Worm (Caenorhabditis elegans) whole organism, young adult: ENCODE measurements around the gene B0416.10.

Experiments used
- B0336.3 ChIP-seq: fragments of 200-800 bp; sonication (Bioruptor generic); IDR thresholded peaks from 2 replicates; pipeline ENCODE4 v1.3.6; 2022; ENCODE audit warnings: missing genetic modification characterization, missing compliant biosample characterization
- F39B2.1 ChIP-seq: fragments of 200-800 bp; sonication (Bioruptor generic); IDR thresholded peaks from 2 replicates; pipeline ENCODE4 v1.3.6; 2022; ENCODE audit warnings: missing genetic modification reagents, missing genetic modification characterization, missing compliant biosample characterization
- T07F8.4 ChIP-seq: sonication (generic microtip); optimal IDR thresholded peaks from 2 replicates; lab custom pipeline; 2016; ENCODE audit warnings: mild to moderate bottlenecking, missing genetic modification characterization, moderate library complexity, missing compliant biosample characterization
- Y79H2A.3 ChIP-seq: fragments of 200-800 bp; sonication (Bioruptor generic); conservative IDR thresholded peaks from 2 replicates; pipeline ENCODE4 v1.3.6; 2022; ENCODE audit warnings: missing genetic modification reagents, missing genetic modification characterization, missing compliant biosample characterization
- bed-1 ChIP-seq: fragments of 200-800 bp; sonication (Bioruptor generic); IDR thresholded peaks from 2 replicates; pipeline ENCODE4 v1.3.6; 2022; ENCODE audit warnings: missing genetic modification reagents, missing genetic modification characterization, missing compliant biosample characterization
- lsy-27 ChIP-seq: sonication (generic microtip); optimal IDR thresholded peaks from 2 replicates; lab custom pipeline; 2017; ENCODE audit warnings: missing genetic modification characterization, mild to moderate bottlenecking, missing compliant biosample characterization, antibody characterized with exemption, missing genotype, borderline replicate concordance; ENCODE audit not compliant: insufficient read depth
- nfya-1 ChIP-seq: sonication (generic microtip); optimal IDR thresholded peaks from 2 replicates; lab custom pipeline; 2017; ENCODE audit warnings: antibody characterized with exemption, missing compliant biosample characterization, missing genetic modification characterization, borderline replicate concordance; ENCODE audit not compliant: insufficient read depth
- pha-4 ChIP-seq: fragments of 150-350 bp; sonication (generic microtip); optimal IDR thresholded peaks from 2 replicates; lab custom pipeline; 2014; ENCODE audit warnings: missing biosample characterization, missing genetic modification reagents, missing genetic modification characterization
- snpc-4 ChIP-seq, 5 experiments: fragments of 150-350 bp in 1 of 5; sonication (generic microtip) in 4 of 5; optimal IDR thresholded peaks; 2 replicates each; lab custom pipeline; 2014 to 2018; ENCODE audit warnings: missing genetic modification characterization in 5 of 5, missing biosample characterization in 3 of 5, antibody characterized with exemption in 2 of 5, mild to moderate bottlenecking in 2 of 5, missing compliant biosample characterization in 2 of 5, missing genotype in 2 of 5, moderate library complexity in 2 of 5, missing genetic modification reagents in 1 of 5
- unc-62 ChIP-seq: fragments of 150-350 bp; optimal IDR thresholded peaks from 2 replicates; lab custom pipeline; 2014; ENCODE audit warnings: missing biosample characterization, missing genetic modification reagents, missing genetic modification characterization

DNA sequence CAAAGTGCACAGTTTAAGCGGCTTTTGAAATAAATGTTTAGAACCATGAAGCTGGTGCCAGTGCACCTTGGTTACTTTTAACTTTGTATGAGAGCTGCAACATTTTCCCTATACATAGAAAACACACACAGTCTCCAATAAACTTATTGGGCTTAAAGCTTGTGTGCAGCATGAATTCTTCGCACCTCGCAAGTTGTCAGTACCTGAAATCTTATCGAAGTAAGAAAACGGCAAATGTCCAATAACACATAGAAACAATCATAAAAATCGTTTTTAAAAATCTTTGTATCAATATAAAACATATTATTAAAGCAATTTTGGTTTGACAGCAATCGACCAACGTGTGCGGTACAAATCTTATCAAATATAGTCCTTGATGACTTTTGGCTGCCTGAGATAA lies 6.1 kb downstream of the B0416.10 start:
- TF ChIP-seq unc-62 (GFP tag; lab: Kevin White, UChicago) (no peak), bed-1 (GFP tag; lab: Robert Waterston, UW) (no peak), nfya-1 (tag; lab: Kevin White, UChicago) (no peak), pha-4 (no peak), F39B2.1 (no peak), snpc-4 (GFP tag; optimal IDR thresholded peaks at IDR 0.05; lab: Kevin White, UChicago) (no peak), snpc-4 (tag; optimal IDR thresholded peaks at IDR 0.05; lab: Kevin White, UChicago) (no peak), T07F8.4 (tag; lab: Kevin White, UChicago) (no peak), lsy-27 (tag; lab: Kevin White, UChicago) (no peak), Y79H2A.3 (GFP tag; lab: Robert Waterston, UW) (no peak), B0336.3 (GFP tag; lab: Robert Waterston, UW) (no peak)
